Worm (Caenorhabditis elegans): ENCODE measurements around the gene F40G9.15.

The F40G9.15 gene

ce11 chrIII:182080-182479, at the start of gene F40G9.15:
F40G9.15 (plus strand) TSS chrIII:182380.
- no peak for TF ChIP-seq aptf-3 (GFP tag; IDR thresholded peaks at IDR 0.05)
- no peak for TF ChIP-seq zim-3 (tag; optimal IDR thresholded peaks at IDR 0.05)
- no peak for TF ChIP-seq ceh-27 (GFP tag; optimal IDR thresholded peaks at IDR 0.05)
- TF ChIP-seq ama-1 (optimal IDR thresholded peaks at IDR 0.05): no peak
- no peak for TF ChIP-seq ama-1 (GFP tag; optimal IDR thresholded peaks at IDR 0.05)
- no peak for TF ChIP-seq hmg-1.2 (GFP tag; IDR thresholded peaks at IDR 0.05)
- TF ChIP-seq cebp-2 (GFP tag; IDR thresholded peaks at IDR 0.05): no peak
- no peak for TF ChIP-seq T26A5.8 (tag; optimal IDR thresholded peaks at IDR 0.05)
- no peak for TF ChIP-seq B0336.3 (GFP tag; IDR thresholded peaks at IDR 0.05)
- TF ChIP-seq nhr-179 (tag; optimal IDR thresholded peaks at IDR 0.05): no peak
- TF ChIP-seq K11D2.4 (GFP tag; IDR thresholded peaks at IDR 0.05): no peak
- no peak for TF ChIP-seq Y56A3A.18 (GFP tag; IDR thresholded peaks at IDR 0.05)
- no peak for TF ChIP-seq nhr-27 (tag; optimal IDR thresholded peaks at IDR 0.05)
- no peak for TF ChIP-seq nfya-1 (tag; optimal IDR thresholded peaks at IDR 0.05; ENCODE audit: borderline replicate concordance, insufficient read depth)
- no peak for TF ChIP-seq F52B5.7 (tag; optimal IDR thresholded peaks at IDR 0.05)

DNA sequence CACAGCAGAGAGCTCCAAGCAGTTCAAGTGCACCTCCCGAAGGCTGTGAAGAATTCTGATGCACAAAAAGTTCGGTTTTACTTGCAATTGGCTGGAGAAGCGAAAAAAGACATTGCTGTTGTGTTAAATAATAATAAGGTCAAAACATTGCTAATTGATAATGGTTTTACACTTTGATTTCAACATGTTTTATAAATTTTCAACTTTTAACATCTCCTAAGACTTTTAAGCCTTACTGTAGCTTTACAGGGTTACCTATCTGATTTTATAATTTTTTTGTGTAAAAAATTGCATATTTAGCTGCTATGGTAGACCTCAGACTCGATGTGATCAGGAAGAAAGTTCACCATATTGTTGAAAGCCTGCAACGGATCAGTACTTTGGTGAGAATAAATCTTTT, 48.0 kb upstream of the F40G9.15 start, which contains the start of gene pals-25:
pals-25 (plus strand) TSS at position 301 of the 400 bp plus-strand sequence.
- TF ChIP-seq F55B11.4 (tag; optimal IDR thresholded peaks at IDR 0.05; ENCODE audit: borderline replicate concordance, insufficient read depth): no peak
- no peak for TF ChIP-seq aptf-3 (GFP tag; IDR thresholded peaks at IDR 0.05)
- no peak for TF ChIP-seq T07F8.4 (tag; optimal IDR thresholded peaks at IDR 0.05)
- no peak for TF ChIP-seq pbrm-1 (GFP tag; IDR thresholded peaks at IDR 0.05)
- TF ChIP-seq ceh-91 (GFP tag; IDR thresholded peaks at IDR 0.05): no peak
- no peak for TF ChIP-seq F23B12.7 (tag; optimal IDR thresholded peaks at IDR 0.05; ENCODE audit: insufficient read depth)
- TF ChIP-seq let-526 (GFP tag; IDR thresholded peaks at IDR 0.05): no peak
- no peak for TF ChIP-seq ceh-27 (GFP tag; optimal IDR thresholded peaks at IDR 0.05)
- TF ChIP-seq unc-130 (GFP tag; optimal IDR thresholded peaks at IDR 0.05): no peak
- TF ChIP-seq gei-17 (GFP tag; optimal IDR thresholded peaks at IDR 0.05): no peak
- TF ChIP-seq F52B5.7 (tag; optimal IDR thresholded peaks at IDR 0.05): no peak
- TF ChIP-seq xnd-1 (tag; optimal IDR thresholded peaks at IDR 0.05): no peak

DNA sequence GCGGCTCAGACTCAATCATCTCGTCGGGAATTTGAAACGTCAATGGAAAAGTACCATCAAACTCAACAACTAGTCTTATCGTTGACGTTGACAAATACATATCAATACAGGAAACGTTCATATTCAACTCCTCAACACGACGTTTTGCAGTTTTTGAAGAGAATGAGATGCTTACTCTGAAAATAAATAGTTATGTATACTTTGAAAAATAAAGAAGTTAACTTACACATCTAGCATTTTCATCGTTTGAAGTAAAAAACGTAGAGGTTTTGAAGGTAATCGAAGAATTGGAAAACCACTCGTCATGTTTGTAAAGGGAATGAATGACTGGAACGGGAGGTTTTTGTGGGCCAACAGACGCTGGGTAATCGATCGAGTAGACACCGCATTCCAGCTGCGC, 41.3 kb upstream of the F40G9.15 start, which contains the start of gene fbxb-81:
fbxb-81 (minus strand) TSS at position 314 of the 400 bp plus-strand sequence.
- TF ChIP-seq lsl-1 (GFP tag; optimal IDR thresholded peaks at IDR 0.05) (no peak), nhr-80 (tag; optimal IDR thresholded peaks at IDR 0.05) (no peak), C06A6.2 (GFP tag; conservative IDR thresholded peaks at IDR 0.05) (no peak), D2030.7 (GFP tag; IDR thresholded peaks at IDR 0.05) (no peak), let-526 (GFP tag; IDR thresholded peaks at IDR 0.05) (no peak), cebp-2 (GFP tag; IDR thresholded peaks at IDR 0.05) (no peak), ceh-58 (GFP tag; IDR thresholded peaks at IDR 0.05) (no peak), C17E4.6 (GFP tag; IDR thresholded peaks at IDR 0.05) (no peak), lin-54 (GFP tag; optimal IDR thresholded peaks at IDR 0.05) (no peak), attf-5 (GFP tag; optimal IDR thresholded peaks at IDR 0.05) (no peak), ceh-100 (GFP tag; IDR thresholded peaks at IDR 0.05) (no peak), B0336.3 (GFP tag; IDR thresholded peaks at IDR 0.05) (no peak), madf-10 (tag; optimal IDR thresholded peaks at IDR 0.05) (no peak), athp-1 (tag; optimal IDR thresholded peaks at IDR 0.05) (no peak), somi-1 (GFP tag; optimal IDR thresholded peaks at IDR 0.05) (no peak), F23B12.7 (tag; optimal IDR thresholded peaks at IDR 0.05; ENCODE audit: insufficient read depth) (no peak), efl-1 (GFP tag; optimal IDR thresholded peaks at IDR 0.05) (no peak)

Measured in whole organism, young adult.